Fruit fly (Drosophila melanogaster): ENCODE measurements around the gene CG14196.

Gene CG14196

DNA sequence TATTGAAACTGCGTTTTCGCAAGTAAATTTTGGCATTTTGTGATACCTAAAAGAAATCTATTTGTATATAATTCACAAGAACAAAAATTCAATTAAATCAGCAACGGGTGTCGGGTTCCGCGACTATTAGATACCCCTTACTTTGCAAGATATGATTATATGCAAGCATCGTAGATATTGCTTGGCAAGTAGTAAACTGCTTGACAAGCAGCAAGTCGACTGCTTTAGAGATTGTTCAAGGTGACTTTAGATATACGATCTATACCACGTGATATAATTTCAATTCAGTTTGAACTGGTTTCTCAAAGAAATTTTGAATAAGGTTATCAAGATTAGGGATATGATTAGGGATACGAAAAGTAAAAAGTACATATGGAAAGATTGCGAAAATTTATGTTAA, 36.8 kb upstream of the CG14196 start:
- TF ChIP-seq h (GFP tag; optimal IDR thresholded peaks at IDR 0.05) (no peak), Hr83 (GFP tag; optimal IDR thresholded peaks at IDR 0.05; ENCODE audit: poor library complexity, severe bottlenecking) (no peak), jim (GFP tag; optimal IDR thresholded peaks at IDR 0.05) (no peak), Hr78 (GFP tag; optimal IDR thresholded peaks at IDR 0.05) (no peak), GATAd (GFP tag; optimal IDR thresholded peaks at IDR 0.05) (no peak), ey (GFP tag; optimal IDR thresholded peaks at IDR 0.05) (no peak), brk (GFP tag; optimal IDR thresholded peaks at IDR 0.05) (no peak), usp (GFP tag; optimal IDR thresholded peaks at IDR 0.05) (no peak), HLH106 (tag; optimal IDR thresholded peaks at IDR 0.05) (no peak), foxo (GFP tag; optimal IDR thresholded peaks at IDR 0.05) (no peak), CG9705 (GFP tag; optimal IDR thresholded peaks at IDR 0.05) (no peak), OdsH (GFP tag; optimal IDR thresholded peaks at IDR 0.05) (no peak), dmrt93B (GFP tag; optimal IDR thresholded peaks at IDR 0.05) (no peak), tai (GFP tag; optimal IDR thresholded peaks at IDR 0.05) (no peak), Myc (optimal IDR thresholded peaks at IDR 0.05) (no peak), woc (GFP tag; optimal IDR thresholded peaks at IDR 0.05) (no peak), sv (GFP tag; optimal IDR thresholded peaks at IDR 0.05) (no peak), lola (GFP tag; optimal IDR thresholded peaks at IDR 0.05) (no peak), CG32264 (GFP tag; optimal IDR thresholded peaks at IDR 0.05) (no peak)

DNA sequence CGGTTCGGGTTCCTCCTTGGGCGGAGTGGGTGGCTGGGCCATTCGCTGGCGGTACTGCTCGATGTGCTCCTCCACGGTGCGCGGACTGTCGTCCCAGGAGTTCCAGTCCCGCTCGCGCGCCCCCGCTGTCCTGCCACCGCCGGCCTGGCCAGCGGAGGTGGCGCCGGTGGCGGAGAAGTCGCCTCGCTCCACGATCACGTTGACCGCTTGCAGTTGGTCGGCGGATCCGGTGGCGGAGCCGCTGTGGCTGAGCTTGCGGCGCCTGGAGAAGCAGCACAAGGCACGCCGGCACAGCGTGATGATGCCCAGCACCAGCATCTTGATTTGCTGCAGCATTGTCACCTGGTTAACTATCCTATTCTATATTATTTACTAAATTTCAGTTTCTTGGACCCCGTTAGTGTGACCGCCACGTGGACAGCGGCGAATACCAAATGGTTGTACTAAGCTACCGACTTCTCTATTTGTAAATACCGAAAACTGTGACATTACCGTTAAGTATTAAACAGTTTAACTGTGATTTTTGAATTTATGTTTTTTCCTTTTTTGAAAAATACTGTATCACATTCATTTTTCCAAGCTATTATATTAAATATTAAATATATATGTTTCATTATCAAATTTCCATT, 35.0 kb upstream of the CG14196 start, which contains the start of the genes CG32537 and CG32536:
Gene CG32537 (minus strand): TSS at position 51 of the 629 bp plus-strand sequence.
Gene CG32536 (minus strand): TSS at position 410 of the 629 bp plus-strand sequence.
- TF ChIP-seq Vsx2 (GFP tag; optimal IDR thresholded peaks at IDR 0.05; ENCODE audit: partially characterized antibody) (no peak), Hnf4 (GFP tag; optimal IDR thresholded peaks at IDR 0.05) (no peak), Sp1 (GFP tag; optimal IDR thresholded peaks at IDR 0.05) (no peak), Mio (GFP tag; optimal IDR thresholded peaks at IDR 0.05) (no peak), Myc (optimal IDR thresholded peaks at IDR 0.05) (no peak), OdsH (GFP tag; optimal IDR thresholded peaks at IDR 0.05) (no peak), GATAd (GFP tag; optimal IDR thresholded peaks at IDR 0.05) (no peak), sv (GFP tag; optimal IDR thresholded peaks at IDR 0.05) (no peak), HLH106 (tag; optimal IDR thresholded peaks at IDR 0.05) (no peak), CG9705 (GFP tag; optimal IDR thresholded peaks at IDR 0.05) (no peak), br (GFP tag; optimal IDR thresholded peaks at IDR 0.05) (no peak)

DNA sequence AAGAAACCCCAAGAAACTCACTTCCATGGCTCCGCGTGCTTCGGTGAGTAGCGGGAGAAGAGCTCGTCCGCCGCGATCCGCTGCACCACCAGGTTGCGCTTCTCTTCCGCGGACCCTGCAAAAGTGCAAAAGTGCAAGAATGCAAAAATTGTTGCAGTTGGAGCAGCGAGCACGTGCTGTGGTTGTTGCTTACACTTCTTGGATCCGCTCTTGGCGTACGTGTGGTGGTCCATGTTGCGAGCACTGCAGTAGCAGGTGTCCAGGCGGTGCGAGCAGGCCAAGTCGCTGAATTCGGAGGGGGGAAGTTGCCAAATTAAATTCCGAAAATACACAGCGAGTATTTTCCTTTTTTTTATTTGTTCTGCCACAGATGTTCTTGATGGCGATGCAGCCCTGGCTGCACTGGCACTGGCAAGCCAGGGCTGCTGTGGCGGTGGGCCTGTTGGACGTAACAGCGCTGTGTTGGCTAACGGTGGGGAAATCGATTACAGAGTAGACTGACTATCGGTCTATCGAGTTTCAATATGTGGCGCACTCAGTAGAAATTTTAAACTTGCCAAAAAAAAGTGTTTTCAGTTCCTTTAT, 26.9 kb upstream of the CG14196 start, which contains the start of gene CG8010:
Gene CG8010 (minus strand): TSS at position 413 of the 585 bp plus-strand sequence.
- TF ChIP-seq rgr (GFP tag; optimal IDR thresholded peaks at IDR 0.05) (no peak), OdsH (GFP tag; optimal IDR thresholded peaks at IDR 0.05) (peak; percentile 25), Sp1 (GFP tag; optimal IDR thresholded peaks at IDR 0.05) (no peak), lola (GFP tag; optimal IDR thresholded peaks at IDR 0.05) (no peak), psq (GFP tag; optimal IDR thresholded peaks at IDR 0.05) (no peak), CrebA (GFP tag; optimal IDR thresholded peaks at IDR 0.05; ENCODE audit: borderline replicate concordance) (no peak), dsf (GFP tag; optimal IDR thresholded peaks at IDR 0.05; ENCODE audit: borderline replicate concordance) (no peak), ey (GFP tag; optimal IDR thresholded peaks at IDR 0.05) (peak; percentile 20), dmrt93B (GFP tag; optimal IDR thresholded peaks at IDR 0.05) (no peak), CG9705 (GFP tag; optimal IDR thresholded peaks at IDR 0.05) (no peak), dl (GFP tag; optimal IDR thresholded peaks at IDR 0.05; ENCODE audit: insufficient read depth in 1 of 2, partially characterized antibody in 2 of 2) (no peak), jim (GFP tag; optimal IDR thresholded peaks at IDR 0.05) (peak; percentile 36), Rel (GFP tag; optimal IDR thresholded peaks at IDR 0.05) (no peak), Rel (tag; optimal IDR thresholded peaks at IDR 0.05) (peak; percentile 53), sage (GFP tag; optimal IDR thresholded peaks at IDR 0.05) (no peak)

DNA sequence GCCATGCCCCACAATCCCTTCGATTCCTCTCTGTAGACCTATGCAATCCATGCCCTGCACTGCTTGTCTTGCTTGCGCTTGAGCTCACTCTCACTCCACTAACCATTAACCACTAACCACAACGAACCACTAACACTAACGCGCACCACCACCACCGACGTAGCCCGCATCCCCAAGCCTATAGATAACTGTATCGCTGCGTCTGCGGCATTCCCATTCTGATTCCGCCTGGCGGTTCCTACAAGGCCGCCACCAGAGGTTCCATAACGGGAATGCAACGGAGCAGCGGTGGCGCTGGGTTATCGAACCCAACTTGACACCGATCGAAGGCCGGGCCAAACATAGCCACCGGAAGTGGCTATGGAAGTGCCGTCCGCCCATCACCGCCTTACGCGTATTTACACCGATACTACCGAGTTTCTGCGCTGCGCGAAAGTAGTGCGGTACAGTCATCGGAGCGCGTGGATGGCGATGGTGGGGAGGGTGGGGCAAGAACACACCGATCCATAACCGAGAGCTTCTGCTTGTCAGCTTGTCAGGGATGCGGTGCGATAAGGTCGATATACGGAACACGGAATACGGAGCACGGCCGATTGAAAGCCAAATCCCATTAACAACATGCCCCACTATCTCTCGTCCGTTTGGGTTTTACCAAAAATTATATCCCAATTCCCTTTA, 24.3 kb upstream of the CG14196 start:
- TF ChIP-seq pan (optimal IDR thresholded peaks at IDR 0.05) (no peak), Dif (GFP tag; optimal IDR thresholded peaks at IDR 0.05; ENCODE audit: partially characterized antibody) (no peak), usp (GFP tag; optimal IDR thresholded peaks at IDR 0.05) (no peak), woc (GFP tag; optimal IDR thresholded peaks at IDR 0.05) (no peak), GATAd (GFP tag; optimal IDR thresholded peaks at IDR 0.05) (no peak), lola (GFP tag; optimal IDR thresholded peaks at IDR 0.05) (no peak), CG32264 (GFP tag; optimal IDR thresholded peaks at IDR 0.05) (no peak), dl (GFP tag; optimal IDR thresholded peaks at IDR 0.05; ENCODE audit: insufficient read depth in 1 of 2, partially characterized antibody in 2 of 2) (no peak), fru (GFP tag; optimal IDR thresholded peaks at IDR 0.05) (no peak), Abd-B (GFP tag; optimal IDR thresholded peaks at IDR 0.05) (no peak), sv (GFP tag; optimal IDR thresholded peaks at IDR 0.05) (no peak), Dfd (GFP tag; optimal IDR thresholded peaks at IDR 0.05) (no peak), Hr78 (GFP tag; optimal IDR thresholded peaks at IDR 0.05) (no peak), tai (GFP tag; optimal IDR thresholded peaks at IDR 0.05) (no peak), OdsH (GFP tag; optimal IDR thresholded peaks at IDR 0.05) (no peak), Jra (GFP tag; optimal IDR thresholded peaks at IDR 0.05) (no peak), Mio (GFP tag; optimal IDR thresholded peaks at IDR 0.05) (no peak)

Measured in whole organism, wandering third instar larva.